Fruit fly (Drosophila melanogaster): Measurements from ENCODE around the gene Grx3.

The Grx3 gene

DNA sequence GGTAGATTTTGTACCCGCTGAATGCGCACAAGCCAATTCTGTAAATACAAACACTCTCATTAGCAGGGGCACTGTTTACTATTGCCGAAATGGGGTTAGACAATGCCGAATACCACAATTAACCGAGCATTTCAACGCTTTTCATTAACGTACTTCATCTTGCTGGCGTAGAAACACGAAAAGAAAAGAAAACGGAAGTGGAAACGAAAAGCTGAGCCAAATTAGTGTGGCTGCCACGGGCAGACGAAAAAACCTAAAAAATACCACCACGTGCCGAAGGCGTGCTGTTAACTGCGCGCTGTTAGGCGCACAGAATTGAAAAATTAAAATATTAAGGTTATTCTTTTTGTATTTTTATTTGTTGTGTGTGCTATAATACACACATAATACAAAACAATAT, 28.7 kb downstream of the Grx3 start, which contains the start of gene RpL24 (continued):
- TF ChIP-seq pnt (GFP tag; optimal IDR thresholded peaks at IDR 0.05) (peak; percentile 16), ro (GFP tag; IDR thresholded peaks at IDR 0.05) (peak; percentile 40; the same call in 1 of the 2 replicates), unpg (GFP tag; optimal IDR thresholded peaks at IDR 0.05) (peak; percentile 90), aop (GFP tag; IDR thresholded peaks at IDR 0.05) (peak; percentile 86), CG43689 (GFP tag; IDR thresholded peaks at IDR 0.05) (peak; percentile 86), mld (GFP tag; IDR thresholded peaks at IDR 0.05; ENCODE audit: partially characterized antibody) (no peak), chinmo (GFP tag; IDR thresholded peaks at IDR 0.05; ENCODE audit: partially characterized antibody) (no peak), CG3163 (GFP tag; optimal IDR thresholded peaks at IDR 0.05) (peak; percentile 82), Optix (GFP tag; IDR thresholded peaks at IDR 0.05) (peak; percentile 73), CG13287 (GFP tag; IDR thresholded peaks at IDR 0.05; ENCODE audit: partially characterized antibody) (peak; percentile 26; the same call in 1 of the 2 replicates), zen (tag; optimal IDR thresholded peaks at IDR 0.05) (peak; percentile 77), CG17912 (GFP tag; optimal IDR thresholded peaks at IDR 0.05) (peak; percentile 97), Gsc (GFP tag; IDR thresholded peaks at IDR 0.05) (no peak), CG18764 (GFP tag; optimal IDR thresholded peaks at IDR 0.05) (peak; percentile 89), Dref (GFP tag; IDR thresholded peaks at IDR 0.05) (peak; percentile 31; the same call in 1 of the 2 replicates), Rx (GFP tag; IDR thresholded peaks at IDR 0.05) (peak; percentile 90), lola (GFP tag; optimal IDR thresholded peaks at IDR 0.05) (peak in 1 of 3 experiments; percentile 56), CG31365 (tag; optimal IDR thresholded peaks at IDR 0.05) (peak; percentile 88), fu2 (GFP tag; optimal IDR thresholded peaks at IDR 0.05) (peak; percentile 73), zen2 (GFP tag; IDR thresholded peaks at IDR 0.05; ENCODE audit: partially characterized antibody) (no peak; the same call in 2 of the 3 replicates), Scr (GFP tag; IDR thresholded peaks at IDR 0.05; ENCODE audit: partially characterized antibody) (no peak; the same call in 1 of the 2 replicates), vnd (GFP tag; IDR thresholded peaks at IDR 0.05; ENCODE audit: partially characterized antibody) (no peak), CG17359 (tag; optimal IDR thresholded peaks at IDR 0.05) (peak; percentile 92), CG4707 (GFP tag; optimal IDR thresholded peaks at IDR 0.05) (peak; percentile 91), da (GFP tag; optimal IDR thresholded peaks at IDR 0.05) (peak; percentile 80), CG7745 (tag; optimal IDR thresholded peaks at IDR 0.05) (peak; percentile 40), CG14710 (tag; optimal IDR thresholded peaks at IDR 0.05) (peak; percentile 84), az2 (GFP tag; optimal IDR thresholded peaks at IDR 0.05) (peak; percentile 82), dm (GFP tag; optimal IDR thresholded peaks at IDR 0.05) (peak; percentile 99), CG10147 (GFP tag; optimal IDR thresholded peaks at IDR 0.05) (peak; percentile 85), CG4282 (GFP tag; optimal IDR thresholded peaks at IDR 0.05) (peak; percentile 71), CG7987 (GFP tag; optimal IDR thresholded peaks at IDR 0.05) (peak; percentile 99), CG5245 (GFP tag; optimal IDR thresholded peaks at IDR 0.05) (peak; percentile 80), Oaz (GFP tag; IDR thresholded peaks at IDR 0.05) (peak; percentile 58), Pdp1 (GFP tag; optimal IDR thresholded peaks at IDR 0.05) (peak; percentile 80 to 87), Awh (GFP tag; IDR thresholded peaks at IDR 0.05) (peak; percentile 91), pfk (GFP tag; optimal IDR thresholded peaks at IDR 0.05) (peak; percentile 85), E2f2 (GFP tag; IDR thresholded peaks at IDR 0.05) (peak; percentile 82), hth (optimal IDR thresholded peaks at IDR 0.05) (no peak), CG2120 (GFP tag; optimal IDR thresholded peaks at IDR 0.05) (peak; percentile 73), ems (GFP tag; optimal IDR thresholded peaks at IDR 0.05) (peak; percentile 87), CG7839 (tag; optimal IDR thresholded peaks at IDR 0.05) (peak; percentile 86), CG1792 (GFP tag; optimal IDR thresholded peaks at IDR 0.05) (peak; percentile 80), Vsx1 (GFP tag; optimal IDR thresholded peaks at IDR 0.05) (peak; percentile 94), her (GFP tag; optimal IDR thresholded peaks at IDR 0.05) (peak; percentile 93), CG1647 (GFP tag; optimal IDR thresholded peaks at IDR 0.05) (peak; percentile 77), CG12769 (tag; optimal IDR thresholded peaks at IDR 0.05) (no peak), dimm (GFP tag; IDR thresholded peaks at IDR 0.05) (peak; percentile 75), Abd-B (GFP tag; optimal IDR thresholded peaks at IDR 0.05) (no peak), gcm (GFP tag; optimal IDR thresholded peaks at IDR 0.05) (peak; percentile 88)
